Worm (Caenorhabditis elegans): ENCODE data around the gene pqn-65.

- TF ChIP-seq ref-1 (GFP tag; conservative IDR thresholded peaks at IDR 0.05) (no peak), ztf-29 (GFP tag; IDR thresholded peaks at IDR 0.05) (no peak), tab-1 (GFP tag; IDR thresholded peaks at IDR 0.05) (no peak), T22C8.4 (GFP tag; IDR thresholded peaks at IDR 0.05) (no peak), med-1 (GFP tag; optimal IDR thresholded peaks at IDR 0.05; ENCODE audit: insufficient read depth) (no peak), flt-1 (GFP tag; IDR thresholded peaks at IDR 0.05) (no peak), cog-1 (tag; optimal IDR thresholded peaks at IDR 0.05) (no peak), klf-2 (GFP tag; conservative IDR thresholded peaks at IDR 0.05) (no peak)
Observed at ce11 chrX:4592250-4592649, 27.2 kb downstream of the pqn-65 start, which contains the start of gene flp-12.

Measured in whole organism, midembryonic.